Fruit fly (Drosophila melanogaster): ENCODE results near the gene CG3982.

The CG3982 gene

DNA sequence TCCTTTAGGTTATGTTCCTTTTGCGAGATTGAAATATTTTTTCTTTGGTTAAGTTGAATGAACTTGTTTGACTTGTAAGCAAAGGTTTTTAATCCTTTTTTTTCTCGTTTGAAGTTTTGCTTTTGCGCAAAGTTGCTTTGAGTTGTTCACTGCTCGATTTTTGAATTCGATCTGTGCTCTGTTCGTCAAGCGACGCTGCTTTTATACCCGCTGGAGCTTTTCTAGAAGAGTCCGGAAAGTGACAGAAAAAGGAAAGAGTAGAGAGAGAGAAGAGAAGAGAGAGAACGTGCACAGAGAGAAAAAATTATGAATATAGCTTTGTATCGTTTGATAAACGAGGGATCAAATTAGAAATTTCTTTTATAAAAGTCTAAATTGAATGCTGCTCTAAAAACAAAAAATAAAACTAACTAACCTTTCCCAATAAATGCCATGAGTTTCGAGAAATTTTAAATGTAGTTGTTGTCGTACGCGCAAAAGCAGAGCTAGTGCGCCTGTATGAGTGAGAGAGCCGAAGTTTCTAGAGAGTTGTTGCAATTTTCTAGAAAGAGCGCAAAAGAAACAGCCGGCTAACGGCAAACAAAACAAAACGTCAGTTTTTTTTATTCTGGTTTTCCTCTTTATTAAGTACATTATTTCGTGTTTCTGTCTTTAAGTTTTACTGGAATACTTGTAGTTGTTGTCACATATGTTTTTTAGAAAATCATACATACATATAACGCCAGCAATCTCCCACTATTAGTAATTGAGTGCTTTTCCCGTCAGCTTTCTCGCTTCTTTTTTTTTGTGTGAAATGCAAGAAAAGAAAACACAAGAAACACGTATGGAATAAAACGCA lies 39.8 kb downstream of the CG3982 start, which contains the start of gene Hsp26 (continued):
- peak; percentile 26 for TF ChIP-seq wek (GFP tag; optimal IDR thresholded peaks at IDR 0.05)
- TF ChIP-seq Bdp1 (GFP tag; optimal IDR thresholded peaks at IDR 0.05), result peak; percentile 70
- TF ChIP-seq nau (GFP tag; optimal IDR thresholded peaks at IDR 0.05), result peak; percentile 87
- no peak for TF ChIP-seq nerfin-2 (GFP tag; IDR thresholded peaks at IDR 0.05; ENCODE audit: partially characterized antibody)
- TF ChIP-seq lbe (GFP tag; optimal IDR thresholded peaks at IDR 0.05), result peak; percentile 90
- TF ChIP-seq CG2712 (tag; optimal IDR thresholded peaks at IDR 0.05), result peak; percentile 89
- 0 out of 2 replicates have a peak, but pooled peaks have one; percentile 19 for TF ChIP-seq dati (GFP tag; IDR thresholded peaks at IDR 0.05)
- peak; percentile 85 for TF ChIP-seq CG17385 (GFP tag; optimal IDR thresholded peaks at IDR 0.05)
- peak; percentile 81 for TF ChIP-seq CG1529 (GFP tag; optimal IDR thresholded peaks at IDR 0.05)
- peak; percentile 65 for TF ChIP-seq fd96Cb (tag; optimal IDR thresholded peaks at IDR 0.05)
- TF ChIP-seq BtbVII (GFP tag; optimal IDR thresholded peaks at IDR 0.05), result peak; percentile 68
- peak; percentile 74 for TF ChIP-seq sisA (GFP tag; IDR thresholded peaks at IDR 0.05)
- TF ChIP-seq CG10274 (GFP tag; optimal IDR thresholded peaks at IDR 0.05), result peak; percentile 3
- peak; percentile 86 for TF ChIP-seq oc (tag; optimal IDR thresholded peaks at IDR 0.05)
- TF ChIP-seq chif (GFP tag; optimal IDR thresholded peaks at IDR 0.05), result peak; percentile 81 to 82
- TF ChIP-seq PHDP (tag; optimal IDR thresholded peaks at IDR 0.05), result peak; percentile 90
- no peak for TF ChIP-seq Dp (GFP tag; optimal IDR thresholded peaks at IDR 0.05)
- TF ChIP-seq B-H2 (GFP tag; optimal IDR thresholded peaks at IDR 0.05), result peak; percentile 49
- TF ChIP-seq CG5245 (GFP tag; optimal IDR thresholded peaks at IDR 0.05), result peak; percentile 49
- TF ChIP-seq E2f1 (GFP tag; IDR thresholded peaks at IDR 0.05), result peak; percentile 86
- peak; percentile 59 for TF ChIP-seq Spps (tag; optimal IDR thresholded peaks at IDR 0.05)
- peak; percentile 54; the same call in 1 of the 3 replicates for TF ChIP-seq C15 (GFP tag; IDR thresholded peaks at IDR 0.05)
- TF ChIP-seq CG10565 (GFP tag; optimal IDR thresholded peaks at IDR 0.05), result no peak
- peak; percentile 80 for TF ChIP-seq scrt (GFP tag; optimal IDR thresholded peaks at IDR 0.05)
- peak; percentile 88 for TF ChIP-seq en (GFP tag; optimal IDR thresholded peaks at IDR 0.05)
- TF ChIP-seq Oli (tag; optimal IDR thresholded peaks at IDR 0.05), result peak; percentile 86
- peak; percentile 48 for TF ChIP-seq trh (GFP tag; optimal IDR thresholded peaks at IDR 0.05)
- TF ChIP-seq Trl (optimal IDR thresholded peaks at IDR 0.05), result peak; percentile 81 to 97
- TF ChIP-seq Trl (GFP tag; optimal IDR thresholded peaks at IDR 0.05), result peak; percentile 94
- peak; percentile 78 for TF ChIP-seq ase (GFP tag; IDR thresholded peaks at IDR 0.05)
- peak; percentile 81; the same call in 1 of the 2 replicates for TF ChIP-seq CG5953 (GFP tag; IDR thresholded peaks at IDR 0.05)
- peak; percentile 40; the same call in 1 of the 2 replicates for TF ChIP-seq Nf-YA (GFP tag; IDR thresholded peaks at IDR 0.05)
- peak; percentile 91 for TF ChIP-seq CG17328 (GFP tag; IDR thresholded peaks at IDR 0.05)
- TF ChIP-seq grn (GFP tag; optimal IDR thresholded peaks at IDR 0.05), result peak; percentile 18
- 0 out of 2 replicates have a peak, but pooled peaks have one; percentile 23 for TF ChIP-seq CG11085 (GFP tag; IDR thresholded peaks at IDR 0.05)
- TF ChIP-seq hkb (optimal IDR thresholded peaks at IDR 0.05), result no peak
- TF ChIP-seq hkb (GFP tag; IDR thresholded peaks at IDR 0.05), result peak; percentile 94
- TF ChIP-seq corto (GFP tag; optimal IDR thresholded peaks at IDR 0.05), result peak; percentile 79
- peak; percentile 89 for TF ChIP-seq HLH3B (GFP tag; IDR thresholded peaks at IDR 0.05)
- peak; percentile 58 for TF ChIP-seq Dad (GFP tag; optimal IDR thresholded peaks at IDR 0.05)
- TF ChIP-seq CG14667 (GFP tag; IDR thresholded peaks at IDR 0.05), result peak; percentile 71
- peak; percentile 80 for TF ChIP-seq ranshi (GFP tag; IDR thresholded peaks at IDR 0.05)
- TF ChIP-seq Jarid2 (GFP tag; optimal IDR thresholded peaks at IDR 0.05), result peak; percentile 75
- TF ChIP-seq slp2 (GFP tag; optimal IDR thresholded peaks at IDR 0.05), result peak; percentile 75
- TF ChIP-seq hb (GFP tag; IDR thresholded peaks at IDR 0.05; ENCODE audit: partially characterized antibody), result no peak
- TF ChIP-seq CG12769 (tag; optimal IDR thresholded peaks at IDR 0.05), result peak; percentile 62
- TF ChIP-seq exex (tag; optimal IDR thresholded peaks at IDR 0.05), result no peak
- peak; percentile 26 for TF ChIP-seq CG31365 (tag; optimal IDR thresholded peaks at IDR 0.05)
- TF ChIP-seq disco-r (GFP tag; optimal IDR thresholded peaks at IDR 0.05), result peak; percentile 83

Measured in whole organism, embryonic.